Fruit fly (Drosophila melanogaster): Measurements from ENCODE around the gene Zmynd8.

Gene Zmynd8

DNA sequence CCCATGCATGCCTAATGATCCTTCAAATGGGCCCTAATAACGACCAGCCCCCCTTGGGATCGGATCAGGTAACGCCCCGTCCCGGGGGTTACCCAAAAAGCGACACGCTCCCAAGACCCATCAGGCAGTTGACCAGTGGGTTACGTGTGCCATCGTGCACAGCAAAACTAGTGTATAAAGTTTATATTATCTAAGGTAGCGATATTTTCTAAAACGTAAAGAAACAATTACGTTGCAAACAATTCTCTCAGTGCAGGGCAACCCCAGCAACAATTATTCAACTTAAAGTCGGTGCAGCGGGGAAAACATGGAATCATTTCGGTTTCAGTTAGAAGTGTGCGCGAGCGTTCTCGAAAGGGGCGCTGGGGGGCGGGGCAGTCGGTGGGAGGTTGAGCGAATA lies 43.3 kb downstream of the Zmynd8 start:
- TF ChIP-seq CG17912 (GFP tag; optimal IDR thresholded peaks at IDR 0.05) (no peak), CG7928 (GFP tag; optimal IDR thresholded peaks at IDR 0.05) (no peak), CG10267 (tag; optimal IDR thresholded peaks at IDR 0.05) (peak; percentile 1), bsh (GFP tag; optimal IDR thresholded peaks at IDR 0.05) (peak in 1 of 2 experiments; percentile 45), CG11093 (GFP tag; IDR thresholded peaks at IDR 0.05) (0 out of 3 replicates have a peak, but pooled peaks have one; percentile 23), CG34422 (GFP tag; IDR thresholded peaks at IDR 0.05) (no peak), repo (GFP tag; optimal IDR thresholded peaks at IDR 0.05) (no peak), CG15601 (tag; optimal IDR thresholded peaks at IDR 0.05) (peak; percentile 52), CG18262 (tag; optimal IDR thresholded peaks at IDR 0.05) (peak; percentile 32), tin (GFP tag; optimal IDR thresholded peaks at IDR 0.05) (peak; percentile 9), CG3065 (GFP tag; optimal IDR thresholded peaks at IDR 0.05) (peak; percentile 64), CG12071 (GFP tag; optimal IDR thresholded peaks at IDR 0.05) (no peak), Gsc (GFP tag; IDR thresholded peaks at IDR 0.05) (no peak), CG8359 (GFP tag; optimal IDR thresholded peaks at IDR 0.05; ENCODE audit: borderline replicate concordance) (no peak), gce (GFP tag; IDR thresholded peaks at IDR 0.05) (0 out of 3 replicates have a peak, but pooled peaks have one; percentile 19), inv (GFP tag; IDR thresholded peaks at IDR 0.05; ENCODE audit: partially characterized antibody) (no peak), twi (tag; optimal IDR thresholded peaks at IDR 0.05) (no peak), HHEX (GFP tag; optimal IDR thresholded peaks at IDR 0.05) (no peak), CG10979 (tag; optimal IDR thresholded peaks at IDR 0.05) (peak; percentile 55), shn (GFP tag; optimal IDR thresholded peaks at IDR 0.05) (peak; percentile 7), CG2678 (tag; optimal IDR thresholded peaks at IDR 0.05) (peak; percentile 28), phol (tag; optimal IDR thresholded peaks at IDR 0.05) (peak; percentile 32), CG33213 (GFP tag; optimal IDR thresholded peaks at IDR 0.05) (no peak), Drgx (GFP tag; IDR thresholded peaks at IDR 0.05) (peak; percentile 46), nmo (GFP tag; optimal IDR thresholded peaks at IDR 0.05) (peak; percentile 37), pum (GFP tag; optimal IDR thresholded peaks at IDR 0.05) (no peak), CG11696 (GFP tag; IDR thresholded peaks at IDR 0.05) (0 out of 2 replicates have a peak, but pooled peaks have one; percentile 6), lola (GFP tag; optimal IDR thresholded peaks at IDR 0.05) (peak in 1 of 3 experiments; percentile 43), CG2202 (tag; optimal IDR thresholded peaks at IDR 0.05) (peak; percentile 26), H15 (GFP tag; IDR thresholded peaks at IDR 0.05) (peak; percentile 36; the same call in 1 of the 3 replicates), CG2712 (tag; optimal IDR thresholded peaks at IDR 0.05) (peak; percentile 58), row (GFP tag; IDR thresholded peaks at IDR 0.05) (peak; percentile 36; the same call in 2 of the 3 replicates), Blimp-1 (GFP tag; optimal IDR thresholded peaks at IDR 0.05) (peak; percentile 76), Ssrp (tag; optimal IDR thresholded peaks at IDR 0.05) (peak; percentile 13), CG2889 (GFP tag; IDR thresholded peaks at IDR 0.05) (no peak), CG9727 (GFP tag; optimal IDR thresholded peaks at IDR 0.05) (no peak), zfh1 (GFP tag; IDR thresholded peaks at IDR 0.05) (0 out of 3 replicates have a peak, but pooled peaks have one; percentile 19), CTCF (GFP tag; optimal IDR thresholded peaks at IDR 0.05) (no peak), Stat92E (GFP tag; optimal IDR thresholded peaks at IDR 0.05) (peak in 1 of 3 experiments; percentile 42), CG6854 (GFP tag; optimal IDR thresholded peaks at IDR 0.05) (no peak), CG4854 (GFP tag; optimal IDR thresholded peaks at IDR 0.05) (no peak), CG9437 (GFP tag; optimal IDR thresholded peaks at IDR 0.05) (peak; percentile 9), ATbp (GFP tag; optimal IDR thresholded peaks at IDR 0.05) (peak; percentile 25), CG11695 (GFP tag; IDR thresholded peaks at IDR 0.05) (0 out of 3 replicates have a peak, but pooled peaks have one; percentile 16), br (optimal IDR thresholded peaks at IDR 0.05) (no peak), CG14710 (tag; optimal IDR thresholded peaks at IDR 0.05) (peak; percentile 38), vvl (GFP tag; IDR thresholded peaks at IDR 0.05) (0 out of 2 replicates have a peak, but pooled peaks have one; percentile 36), CG17361 (GFP tag; IDR thresholded peaks at IDR 0.05) (peak; percentile 44; the same call in 1 of the 3 replicates), Hr3 (GFP tag; optimal IDR thresholded peaks at IDR 0.05) (no peak), CG1603 (tag; optimal IDR thresholded peaks at IDR 0.05) (peak; percentile 58)

Measured in whole organism, embryonic.